Fruit fly (Drosophila melanogaster): ENCODE data around the gene CG1116.

The CG1116 gene

dm6 chr3R:5211901-5212758 is 7.3 kb upstream of the CG1116 start (continued):
- TF ChIP-seq CG14014 (GFP tag; IDR thresholded peaks at IDR 0.05): no peak
- peak; percentile 94 for TF ChIP-seq CG4404 (GFP tag; IDR thresholded peaks at IDR 0.05)
- TF ChIP-seq CG12769 (tag; optimal IDR thresholded peaks at IDR 0.05): no peak
- peak; percentile 15 for TF ChIP-seq Ets97D (GFP tag; optimal IDR thresholded peaks at IDR 0.05)
- TF ChIP-seq tin (GFP tag; optimal IDR thresholded peaks at IDR 0.05): peak; percentile 81
- TF ChIP-seq gcm2 (GFP tag; optimal IDR thresholded peaks at IDR 0.05): peak; percentile 24
- TF ChIP-seq wek (GFP tag; optimal IDR thresholded peaks at IDR 0.05): peak; percentile 46
- peak; percentile 74 for TF ChIP-seq CG8359 (GFP tag; optimal IDR thresholded peaks at IDR 0.05; ENCODE audit: borderline replicate concordance)
- TF ChIP-seq Myb (GFP tag; optimal IDR thresholded peaks at IDR 0.05): peak; percentile 50
- peak; percentile 97 for TF ChIP-seq Ets65A (GFP tag)
- TF ChIP-seq gem (tag; optimal IDR thresholded peaks at IDR 0.05): peak; percentile 90
- peak; percentile 70 for TF ChIP-seq CG33213 (GFP tag; optimal IDR thresholded peaks at IDR 0.05)
- no peak for TF ChIP-seq CG9797 (GFP tag; optimal IDR thresholded peaks at IDR 0.05)
- TF ChIP-seq CG2199 (GFP tag; IDR thresholded peaks at IDR 0.05): peak; percentile 58; the same call in 1 of the 3 replicates
- TF ChIP-seq MESR4 (GFP tag; optimal IDR thresholded peaks at IDR 0.05): peak; percentile 6
- peak; percentile 69 for TF ChIP-seq Blimp-1 (GFP tag; optimal IDR thresholded peaks at IDR 0.05)
- TF ChIP-seq bsh (GFP tag; optimal IDR thresholded peaks at IDR 0.05): peak in 1 of 2 experiments; percentile 79
- peak; percentile 75 for TF ChIP-seq Mad (GFP tag; optimal IDR thresholded peaks at IDR 0.05)
- TF ChIP-seq CG13123 (GFP tag; optimal IDR thresholded peaks at IDR 0.05): peak; percentile 54
- TF ChIP-seq NfI (GFP tag; optimal IDR thresholded peaks at IDR 0.05): no peak
- peak; percentile 51 for TF ChIP-seq grn (GFP tag; optimal IDR thresholded peaks at IDR 0.05)
- TF ChIP-seq pan (optimal IDR thresholded peaks at IDR 0.05): no peak
- peak in 1 of 2 experiments; percentile 68 for TF ChIP-seq pan (GFP tag; optimal IDR thresholded peaks at IDR 0.05 in 1 of 2, IDR thresholded peaks at IDR 0.05 in 1 of 2)
- TF ChIP-seq CG12155 (GFP tag; optimal IDR thresholded peaks at IDR 0.05): peak; percentile 59
- peak; percentile 90 for TF ChIP-seq ara (GFP tag; IDR thresholded peaks at IDR 0.05)
- peak; percentile 6 for TF ChIP-seq Meics (GFP tag; optimal IDR thresholded peaks at IDR 0.05)
- TF ChIP-seq PHDP (tag; optimal IDR thresholded peaks at IDR 0.05): peak; percentile 8
- peak; percentile 32; the same call in 1 of the 2 replicates for TF ChIP-seq CG32767 (GFP tag; IDR thresholded peaks at IDR 0.05)
- TF ChIP-seq CG7372 (GFP tag; IDR thresholded peaks at IDR 0.05): no peak
- peak; percentile 71 for TF ChIP-seq Oli (tag; optimal IDR thresholded peaks at IDR 0.05)
- no peak for TF ChIP-seq Rfx (GFP tag; IDR thresholded peaks at IDR 0.05)
- TF ChIP-seq lmd (GFP tag; IDR thresholded peaks at IDR 0.05): peak; percentile 40; the same call in 1 of the 2 replicates
- no peak for TF ChIP-seq CG3995 (GFP tag; optimal IDR thresholded peaks at IDR 0.05)
- TF ChIP-seq chif (GFP tag; optimal IDR thresholded peaks at IDR 0.05): peak; percentile 77 to 93
- TF ChIP-seq pum (GFP tag; optimal IDR thresholded peaks at IDR 0.05): peak; percentile 85
- peak; percentile 39 for TF ChIP-seq ATbp (GFP tag; optimal IDR thresholded peaks at IDR 0.05)
- no peak for TF ChIP-seq al (GFP tag; IDR thresholded peaks at IDR 0.05)
- peak; percentile 69 for TF ChIP-seq repo (GFP tag; optimal IDR thresholded peaks at IDR 0.05)
- no peak for TF ChIP-seq CG1832 (GFP tag; optimal IDR thresholded peaks at IDR 0.05)
- TF ChIP-seq dpn (GFP tag; optimal IDR thresholded peaks at IDR 0.05): peak; percentile 59 to 64
- TF ChIP-seq CG7556 (GFP tag; optimal IDR thresholded peaks at IDR 0.05): peak; percentile 78
- TF ChIP-seq salm (tag; optimal IDR thresholded peaks at IDR 0.05): peak; percentile 22
- TF ChIP-seq crp (GFP tag; optimal IDR thresholded peaks at IDR 0.05): no peak
- TF ChIP-seq lilli (GFP tag; optimal IDR thresholded peaks at IDR 0.05): peak; percentile 66
- TF ChIP-seq prd (optimal IDR thresholded peaks at IDR 0.05): no peak
- TF ChIP-seq prd (GFP tag; IDR thresholded peaks at IDR 0.05): peak; percentile 93
- TF ChIP-seq CG7357 (GFP tag; IDR thresholded peaks at IDR 0.05): peak; percentile 46; the same call in 1 of the 3 replicates
- peak; percentile 74 for TF ChIP-seq CG11398 (GFP tag; optimal IDR thresholded peaks at IDR 0.05)
- TF ChIP-seq run (tag; optimal IDR thresholded peaks at IDR 0.05): no peak
